Fruit fly (Drosophila melanogaster): Measurements from ENCODE around the gene Nin.

DNA sequence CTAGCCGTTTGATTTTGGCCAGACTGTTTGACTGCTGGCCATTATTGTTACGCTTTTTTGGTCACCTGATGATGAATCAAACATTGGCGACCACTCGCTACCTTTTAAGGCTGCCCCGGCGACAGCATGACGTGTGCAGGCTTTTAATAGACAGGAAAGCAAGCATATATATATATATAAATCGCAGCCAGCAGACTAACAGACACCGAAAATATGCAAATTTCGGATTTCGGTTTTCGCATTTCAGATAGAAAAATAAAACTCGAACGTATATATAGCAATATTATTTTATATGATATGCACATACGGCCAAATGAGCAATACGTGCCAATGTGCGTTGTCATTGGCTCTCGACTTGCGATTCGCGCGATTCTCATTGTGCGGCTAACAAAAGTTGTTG, 47.6 kb downstream of the Nin start:
- TF ChIP-seq Sin3A (optimal IDR thresholded peaks at IDR 0.05) = no peak
- no peak for TF ChIP-seq Myc (optimal IDR thresholded peaks at IDR 0.05)
- TF ChIP-seq h (optimal IDR thresholded peaks at IDR 0.05) = no peak
- no peak for TF ChIP-seq psq (optimal IDR thresholded peaks at IDR 0.05)
- TF ChIP-seq ttk (optimal IDR thresholded peaks at IDR 0.05) = no peak
